Fruit fly (Drosophila melanogaster): Measurements from ENCODE around the gene Cpr30B.

DNA sequence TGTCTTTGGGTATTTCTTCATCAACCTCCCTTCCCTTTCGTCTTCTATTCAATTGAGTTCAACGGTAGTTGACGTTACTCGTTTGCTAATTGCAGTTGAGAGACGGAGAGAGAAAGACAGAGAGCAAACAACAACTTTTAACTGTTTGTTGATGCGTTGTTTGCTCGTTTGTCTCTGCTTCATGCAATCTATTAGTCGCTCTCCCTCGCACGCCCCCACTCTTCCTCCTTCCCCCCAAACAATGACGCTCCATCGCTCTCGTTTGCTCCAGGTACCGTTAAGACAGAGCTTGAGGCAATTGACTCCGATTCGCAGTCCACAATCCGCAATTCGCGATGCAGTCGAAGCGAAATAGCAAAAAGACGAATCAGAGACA, 45.4 kb upstream of the Cpr30B start:
- TF ChIP-seq CG33017 (tag; optimal IDR thresholded peaks at IDR 0.05) (no peak), cic (GFP tag; optimal IDR thresholded peaks at IDR 0.05) (peak; percentile 64), cnc (optimal IDR thresholded peaks at IDR 0.05) (no peak), kay (GFP tag; ENCODE audit: borderline replicate concordance) (no peak), Hr96 (GFP tag; optimal IDR thresholded peaks at IDR 0.05) (no peak), CG11617 (GFP tag; optimal IDR thresholded peaks at IDR 0.05) (no peak), toe (GFP tag; optimal IDR thresholded peaks at IDR 0.05) (no peak), ovo (GFP tag; optimal IDR thresholded peaks at IDR 0.05) (peak; percentile 94), CG7045 (GFP tag; optimal IDR thresholded peaks at IDR 0.05) (no peak), CG7101 (tag; optimal IDR thresholded peaks at IDR 0.05) (peak; percentile 0), tj (GFP tag; optimal IDR thresholded peaks at IDR 0.05) (no peak), CG5204 (GFP tag; optimal IDR thresholded peaks at IDR 0.05) (no peak), Mnt (GFP tag; optimal IDR thresholded peaks at IDR 0.05) (no peak)
